Fruit fly (Drosophila melanogaster) whole organism, prepupa: ENCODE data around the gene Tg.

Experiments
- Blimp-1 ChIP-seq: fragments of 200-800 bp; sonication (Bioruptor generic); optimal IDR thresholded peaks from 3 replicates; lab custom pipeline; 2017; ENCODE audit warnings: missing biosample characterization, missing genetic modification characterization, mild to moderate bottlenecking, moderate library complexity, missing genetic modification reagents
- CG10669 ChIP-seq: fragments of 200-800 bp; sonication (Bioruptor generic); optimal IDR thresholded peaks from 3 replicates; lab custom pipeline; 2018; ENCODE audit warnings: missing biosample characterization, mild to moderate bottlenecking, missing genetic modification characterization, moderate library complexity
- CG1621 ChIP-seq: fragments of 200-800 bp; sonication (Bioruptor generic); optimal IDR thresholded peaks from 3 replicates; lab custom pipeline; 2018; ENCODE audit warnings: missing biosample characterization, mild to moderate bottlenecking, missing genetic modification characterization
- Ets96B ChIP-seq: fragments of 200-800 bp; optimal IDR thresholded peaks from 2 replicates; lab custom pipeline; 2019; ENCODE audit warnings: missing biosample characterization, mild to moderate bottlenecking, missing genetic modification characterization, moderate library complexity
- Gug ChIP-seq: fragments of 200-800 bp; sonication (Bioruptor generic); IDR thresholded peaks from 2 replicates; pipeline ENCODE4 v1.3.6; 2022; ENCODE audit warnings: missing biosample characterization, missing genetic modification characterization
- Hr39 ChIP-seq: fragments of 200-800 bp; sonication (Bioruptor generic); optimal IDR thresholded peaks from 2 replicates; lab custom pipeline; 2016; ENCODE audit warnings: missing biosample characterization, missing genetic modification characterization
- Sox15 ChIP-seq: fragments of 200-800 bp; sonication (Bioruptor generic); optimal IDR thresholded peaks from 3 replicates; lab custom pipeline; 2016; ENCODE audit warnings: missing biosample characterization, missing genetic modification characterization
- cyc ChIP-seq: fragments of 200-800 bp; sonication (Bioruptor generic); optimal IDR thresholded peaks from 3 replicates; lab custom pipeline; 2016; ENCODE audit warnings: missing biosample characterization, missing genetic modification characterization
- pdm3 ChIP-seq: fragments of 200-800 bp; sonication (Bioruptor generic); optimal IDR thresholded peaks from 3 replicates; lab custom pipeline; 2016; ENCODE audit warnings: missing biosample characterization, missing genetic modification characterization
- svp ChIP-seq: fragments of 200-800 bp; sonication (Bioruptor generic); peaks from one replicate; lab custom pipeline; 2016; ENCODE audit warnings: missing biosample characterization, missing genetic modification characterization

DNA sequence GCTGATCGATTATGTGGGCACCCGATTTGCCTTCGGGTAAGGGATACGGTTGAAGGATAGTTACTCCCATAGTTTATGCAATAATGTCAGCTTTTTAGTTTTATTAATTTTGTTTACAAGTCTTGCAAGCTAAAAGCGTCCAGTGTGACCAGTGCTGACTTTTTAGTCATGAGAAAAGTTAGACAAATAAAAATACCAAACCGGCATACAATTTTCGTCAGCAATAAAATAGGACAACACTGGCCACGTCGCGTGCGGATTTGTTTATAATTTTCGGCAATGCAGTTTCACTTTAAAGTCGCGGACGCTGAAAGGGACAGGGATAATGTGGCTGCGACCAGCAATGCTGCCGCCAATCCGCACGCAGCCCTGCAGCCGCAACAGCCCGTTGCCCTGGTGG, 61.5 kb downstream of the Tg start, which contains the start of the genes MED20 and Trf:
- TF ChIP-seq CG1621 (no peak), Ets96B (tag; lab: Kevin White, UChicago) (no peak), Blimp-1 (GFP tag; lab: Kevin White, UChicago) (no peak), Gug (GFP tag; lab: Robert Waterston, UW) (no peak), svp (GFP tag; lab: Kevin White, UChicago) (no peak), Hr39 (GFP tag; lab: Kevin White, UChicago) (no peak), CG10669 (GFP tag; lab: Kevin White, UChicago) (no peak), pdm3 (no peak), Sox15 (no peak), cyc (GFP tag; lab: Kevin White, UChicago) (no peak)
